Worm (Caenorhabditis elegans): ENCODE results near the gene F22E5.17.
"Not testable (repeated sequence)": the region's sequence is repeated elsewhere in the genome, so short reads cannot be mapped to it uniquely, and the experiment has no call there.

F22E5.17 gene

DNA sequence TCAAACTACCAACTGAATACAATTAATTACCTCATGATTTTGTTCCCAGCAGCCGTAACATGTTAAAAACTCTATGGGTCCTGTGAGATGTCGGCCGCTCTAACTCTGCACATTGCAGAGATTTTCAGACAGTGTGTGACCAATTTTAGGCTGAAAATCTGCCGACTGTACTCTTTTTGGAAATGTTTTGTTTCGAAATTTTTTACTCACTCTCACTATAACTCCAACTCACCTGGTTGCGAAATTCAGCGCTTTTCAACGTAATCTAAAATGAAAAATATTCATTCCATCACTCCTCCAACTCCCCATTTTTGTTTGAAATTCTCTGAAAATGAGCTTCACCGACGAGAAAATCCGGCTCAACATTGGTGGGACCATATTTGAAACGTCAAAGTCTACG lies 28.3 kb upstream of the F22E5.17 start, which contains the start of the genes F22E5.13 and F22E5.6:
TSS of gene F22E5.13 (minus strand) at position 101 of the 400 bp plus-strand sequence.
TSS of gene F22E5.6 (plus strand) at position 297 of the 400 bp plus-strand sequence.
- TF ChIP-seq pha-4 (tag; optimal IDR thresholded peaks at IDR 0.05) (no peak), lsy-2 (tag; optimal IDR thresholded peaks at IDR 0.05) (no peak), nhr-237 (tag; optimal IDR thresholded peaks at IDR 0.05) (no peak), mab-5 (tag; optimal IDR thresholded peaks at IDR 0.05) (no peak), unc-62 (GFP tag; optimal IDR thresholded peaks at IDR 0.05) (no peak), ceh-83 (GFP tag; optimal IDR thresholded peaks at IDR 0.05) (no peak), nhr-12 (tag; optimal IDR thresholded peaks at IDR 0.05) (no peak), mls-2 (tag; optimal IDR thresholded peaks at IDR 0.05) (no peak), ztf-11 (tag; optimal IDR thresholded peaks at IDR 0.05) (no peak), cnd-1 (tag; optimal IDR thresholded peaks at IDR 0.05) (no peak), nhr-76 (tag; optimal IDR thresholded peaks at IDR 0.05) (no peak)

DNA sequence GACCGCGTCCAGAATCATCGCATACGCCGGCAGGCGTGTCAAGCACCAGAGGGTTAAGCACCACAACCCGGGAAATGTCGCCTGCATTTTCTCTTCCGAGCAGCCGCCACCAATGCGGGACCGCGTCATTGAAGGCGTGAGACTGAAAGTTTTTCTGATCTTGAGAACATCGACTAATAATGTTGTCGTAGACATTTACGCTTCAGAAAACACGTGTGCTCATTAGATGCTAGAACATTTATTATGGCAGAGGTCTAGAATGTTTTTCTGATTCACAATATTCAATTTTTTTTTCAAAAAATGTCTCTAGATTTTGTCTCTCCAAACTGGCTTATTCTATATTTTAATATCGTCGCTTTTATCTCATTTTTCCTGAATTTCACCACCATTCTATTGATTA lies 21.2 kb upstream of the F22E5.17 start, which contains the start of gene sri-47:
TSS of gene sri-47 (plus strand) at position 301 of the 400 bp plus-strand sequence.
- TF ChIP-seq bed-3 (GFP tag; optimal IDR thresholded peaks at IDR 0.05), result no peak
- TF ChIP-seq mep-1 (tag; optimal IDR thresholded peaks at IDR 0.05), result no peak
- TF ChIP-seq cnd-1 (tag; optimal IDR thresholded peaks at IDR 0.05), result no peak
- no peak for TF ChIP-seq ceh-43 (GFP tag; optimal IDR thresholded peaks at IDR 0.05)
- TF ChIP-seq ces-1 (GFP tag; optimal IDR thresholded peaks at IDR 0.05), result no peak

DNA sequence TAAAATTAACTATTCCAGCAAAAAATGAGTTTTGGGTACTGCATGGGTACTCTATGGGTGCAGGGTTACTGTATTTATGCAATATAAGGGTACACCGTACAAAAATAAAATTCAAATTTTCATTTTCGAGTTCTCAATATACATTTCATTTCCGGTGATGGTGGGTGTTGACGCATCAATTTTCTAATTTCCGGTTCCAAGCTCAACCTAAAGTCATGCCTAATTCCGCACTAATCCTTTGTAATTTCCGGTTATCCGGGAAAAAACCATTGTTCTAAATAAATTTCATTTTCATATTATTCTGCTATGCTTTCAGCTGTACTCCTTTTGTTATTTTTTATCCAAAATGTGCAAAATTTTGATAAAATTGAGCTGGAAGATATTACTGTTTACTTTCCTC lies 18.5 kb upstream of the F22E5.17 start, which contains the start of gene gcy-21:
TSS of gene gcy-21 (plus strand) at position 301 of the 400 bp plus-strand sequence.
- TF ChIP-seq ham-2 (GFP tag; optimal IDR thresholded peaks at IDR 0.05) (no peak), lin-13 (tag; optimal IDR thresholded peaks at IDR 0.05) (no peak), nhr-237 (tag; optimal IDR thresholded peaks at IDR 0.05) (no peak), bed-3 (GFP tag; optimal IDR thresholded peaks at IDR 0.05) (no peak), unc-62 (GFP tag; optimal IDR thresholded peaks at IDR 0.05) (no peak), tbx-8 (GFP tag; optimal IDR thresholded peaks at IDR 0.05) (no peak), cnd-1 (tag; optimal IDR thresholded peaks at IDR 0.05) (no peak), ceh-43 (GFP tag; optimal IDR thresholded peaks at IDR 0.05) (no peak), drap-1 (GFP tag; optimal IDR thresholded peaks at IDR 0.05) (no peak)

- not testable (repeated sequence) for TF ChIP-seq nhr-237 (tag; optimal IDR thresholded peaks at IDR 0.05); unc-120 (tag; optimal IDR thresholded peaks at IDR 0.05; ENCODE audit: poor library complexity, severe bottlenecking); blmp-1 (tag; optimal IDR thresholded peaks at IDR 0.05)
Observed at ce11 chrII:2665081-2665480, 12.8 kb upstream of the F22E5.17 start, which contains the start of gene F22E5.2. Gene F22E5.2, plus strand, starts transcription at chrII:2665381.

DNA sequence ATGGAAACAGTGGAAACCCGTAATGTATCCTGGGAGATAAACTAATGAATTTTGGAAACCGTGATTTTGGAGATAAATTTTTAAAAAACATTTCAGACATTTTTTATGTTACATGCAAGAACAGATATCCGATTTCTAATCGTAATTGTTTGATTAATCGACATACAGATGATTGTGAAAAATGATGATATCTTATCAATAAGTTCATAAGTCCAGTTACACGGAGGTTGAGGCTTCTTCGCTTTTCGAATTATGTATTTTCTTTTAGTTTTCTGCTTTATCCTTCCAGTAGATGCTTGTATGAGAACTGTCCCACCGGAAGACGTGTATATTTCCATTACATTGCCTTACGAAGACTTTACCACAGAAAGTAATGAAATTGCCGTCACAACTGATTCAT lies 12.2 kb upstream of the F22E5.17 start, which contains the start of gene F22E5.22:
TSS of gene F22E5.22 (plus strand) at position 301 of the 400 bp plus-strand sequence.
- TF ChIP-seq ceh-43 (GFP tag; optimal IDR thresholded peaks at IDR 0.05) (no peak), tbx-8 (GFP tag; optimal IDR thresholded peaks at IDR 0.05) (no peak), sem-2 (GFP tag; optimal IDR thresholded peaks at IDR 0.05) (no peak), ceh-39 (tag; optimal IDR thresholded peaks at IDR 0.05) (no peak), mls-2 (tag; optimal IDR thresholded peaks at IDR 0.05) (no peak), unc-120 (tag; optimal IDR thresholded peaks at IDR 0.05; ENCODE audit: poor library complexity, severe bottlenecking) (no peak), nhr-28 (tag; optimal IDR thresholded peaks at IDR 0.05) (no peak), lin-32 (GFP tag; optimal IDR thresholded peaks at IDR 0.05) (no peak), zip-8 (tag; optimal IDR thresholded peaks at IDR 0.05) (no peak), nhr-76 (tag; optimal IDR thresholded peaks at IDR 0.05) (no peak), elt-1 (tag; optimal IDR thresholded peaks at IDR 0.05; ENCODE audit: borderline replicate concordance, insufficient read depth) (no peak), mab-5 (tag; optimal IDR thresholded peaks at IDR 0.05) (no peak), mep-1 (tag; optimal IDR thresholded peaks at IDR 0.05) (no peak), sptf-1 (tag; optimal IDR thresholded peaks at IDR 0.05) (no peak), flh-1 (GFP tag; optimal IDR thresholded peaks at IDR 0.05) (no peak), lin-13 (tag; optimal IDR thresholded peaks at IDR 0.05) (no peak), lsy-2 (tag; optimal IDR thresholded peaks at IDR 0.05) (no peak)

DNA sequence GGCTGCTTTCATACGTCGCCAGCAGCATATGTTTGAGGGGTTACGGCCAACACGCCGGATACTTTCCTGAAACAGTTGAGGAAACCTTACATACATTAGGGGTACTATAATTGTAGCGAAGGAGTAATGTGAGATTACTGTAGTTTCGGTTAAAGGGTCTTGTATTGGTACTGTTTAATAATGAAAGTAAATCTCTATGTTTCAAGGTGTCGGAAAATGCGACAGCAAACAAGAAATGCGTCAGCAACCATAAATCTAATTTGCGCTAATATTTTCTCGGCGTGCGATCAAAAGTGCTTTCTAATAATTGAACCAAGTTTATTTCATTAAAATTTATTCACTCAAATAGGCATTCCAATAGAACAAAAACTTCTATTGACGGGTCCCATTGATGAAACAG lies 5.5 kb upstream of the F22E5.17 start, which contains the start of gene sri-57:
TSS of gene sri-57 (minus strand) at position 101 of the 400 bp plus-strand sequence.
- not testable (repeated sequence) for TF ChIP-seq nhr-2, ztf-11, unc-39 (tag; optimal IDR thresholded peaks at IDR 0.05)
